Worm (Caenorhabditis elegans) whole organism, L4/young adult: Measurements from ENCODE around the gene gtr-1.

Experiments used
- W03F9.2 ChIP-seq: fragments of 150-350 bp; optimal IDR thresholded peaks from 2 replicates; lab custom pipeline; 2014; ENCODE audit warnings: missing biosample characterization, missing genetic modification characterization
- dao-5 ChIP-seq: sonication (generic microtip); optimal IDR thresholded peaks from 2 replicates; lab custom pipeline; 2016; ENCODE audit warnings: missing genotype, missing genetic modification characterization, moderate library complexity, missing compliant biosample characterization
- him-1 ChIP-seq: sonication (generic microtip); optimal IDR thresholded peaks from 2 replicates; lab custom pipeline; 2016; ENCODE audit warnings: missing genotype, missing genetic modification reagents, missing genetic modification characterization, missing compliant biosample characterization

gtr-1 gene

ce11 chrX:789848-790247, 12.7 kb upstream of the gtr-1 start:
- TF ChIP-seq him-1 (tag; lab: Kevin White, UChicago) (no peak), dao-5 (tag; lab: Kevin White, UChicago) (no peak), W03F9.2 (no peak)

- TF ChIP-seq him-1 (tag; lab: Kevin White, UChicago) (no peak), dao-5 (tag; lab: Kevin White, UChicago) (no peak), W03F9.2 (no peak)
Measured at ce11 chrX:790593-790992, 12.0 kb upstream of the gtr-1 start.

ce11 chrX:806515-806914, 3.9 kb downstream of the gtr-1 start:
- TF ChIP-seq W03F9.2 (peak; percentile 98), dao-5 (tag; lab: Kevin White, UChicago) (peak; percentile 67), him-1 (tag; lab: Kevin White, UChicago) (peak; percentile 99)

DNA sequence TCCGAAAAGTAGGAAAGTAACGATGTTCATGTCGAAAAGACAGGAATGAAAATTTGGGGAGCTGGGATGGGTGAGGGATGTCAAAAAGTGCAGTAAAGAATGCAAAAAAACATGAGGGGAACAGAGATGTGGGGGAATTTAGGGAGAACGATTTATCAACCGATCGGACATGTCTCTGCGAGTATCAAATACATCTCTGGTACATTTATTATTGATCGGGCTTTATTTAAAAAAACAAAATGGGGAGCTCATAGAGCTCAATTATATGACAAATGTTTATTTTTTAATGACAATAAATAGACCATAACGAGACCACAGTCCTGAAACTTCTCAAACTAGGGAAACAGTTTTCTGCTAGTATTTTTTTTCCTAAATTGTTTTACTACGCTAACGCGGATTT, 8.1 kb downstream of the gtr-1 start, which contains the start of gene F25E2.2:
TSS of gene F25E2.2 (minus strand) at position 101 of the 400 bp plus-strand sequence.
- TF ChIP-seq dao-5 (tag; lab: Kevin White, UChicago) (no peak), him-1 (tag; lab: Kevin White, UChicago) (no peak), W03F9.2 (no peak)

ce11 chrX:812264-812663, 9.7 kb downstream of the gtr-1 start:
- TF ChIP-seq him-1 (tag; lab: Kevin White, UChicago), result no peak
- TF ChIP-seq W03F9.2, result no peak
- TF ChIP-seq dao-5 (tag; lab: Kevin White, UChicago), result no peak

- TF ChIP-seq him-1 (tag; lab: Kevin White, UChicago), result no peak
- TF ChIP-seq dao-5 (tag; lab: Kevin White, UChicago), result no peak
- no peak for TF ChIP-seq W03F9.2
Measured at ce11 chrX:813063-813462, 10.5 kb downstream of the gtr-1 start, which contains the start of gene F25E2.3. Gene F25E2.3, minus strand, starts transcription at chrX:813163.

- TF ChIP-seq dao-5 (tag; lab: Kevin White, UChicago), result no peak
- TF ChIP-seq him-1 (tag; lab: Kevin White, UChicago), result no peak
- no peak for TF ChIP-seq W03F9.2
Measured at ce11 chrX:815929-816328, 13.4 kb downstream of the gtr-1 start, which contains the start of gene ifd-2. Gene ifd-2, minus strand, starts transcription at chrX:815929.

- TF ChIP-seq dao-5 (tag; lab: Kevin White, UChicago) (no peak), W03F9.2 (no peak), him-1 (tag; lab: Kevin White, UChicago) (no peak)
Measured at ce11 chrX:817984-818383, 15.4 kb downstream of the gtr-1 start.

DNA sequence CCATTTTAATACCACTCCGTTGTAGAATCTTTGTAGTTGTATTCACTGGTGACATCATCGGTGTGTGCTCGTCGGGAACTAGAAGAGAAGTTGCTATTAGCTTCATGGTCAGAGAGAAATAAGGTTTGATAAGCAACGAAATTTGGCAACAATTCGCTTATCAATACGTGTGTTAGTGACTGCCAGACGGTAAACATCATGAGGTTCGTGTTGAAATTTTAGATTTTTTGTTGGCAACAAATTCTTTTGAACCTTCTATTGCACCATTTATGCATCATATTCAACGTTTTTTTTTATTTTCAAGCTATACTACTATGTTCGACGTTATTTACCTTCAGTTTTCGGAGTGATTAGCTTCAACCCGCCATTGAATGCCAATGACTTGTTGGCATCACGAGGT, 21.2 kb downstream of the gtr-1 start:
- TF ChIP-seq dao-5 (tag; lab: Kevin White, UChicago) (no peak), W03F9.2 (no peak), him-1 (tag; lab: Kevin White, UChicago) (no peak)

DNA sequence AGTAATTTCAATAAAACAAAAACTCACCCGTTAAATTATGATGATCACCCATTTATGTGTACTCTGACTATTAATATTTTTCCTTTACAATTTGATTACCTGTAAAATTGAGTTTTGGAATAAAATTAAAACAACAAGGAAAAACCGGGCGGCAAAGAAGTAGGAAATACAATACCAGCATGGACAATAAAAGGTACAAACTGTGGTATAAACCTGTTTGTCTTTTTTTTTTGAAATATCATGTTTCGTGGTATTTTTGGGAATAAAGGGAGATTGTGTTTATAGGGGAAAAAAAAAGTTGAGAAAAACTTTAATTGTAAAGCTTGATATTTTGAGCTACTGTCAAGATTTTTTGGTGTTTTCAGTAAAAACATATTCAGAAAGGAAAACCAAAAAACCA, 22.8 kb downstream of the gtr-1 start, which contains the start of gene daf-3:
TSS of gene daf-3 (minus strand) at position 101 of the 400 bp plus-strand sequence.
- TF ChIP-seq him-1 (tag; lab: Kevin White, UChicago) (no peak), dao-5 (tag; lab: Kevin White, UChicago) (no peak), W03F9.2 (no peak)

DNA sequence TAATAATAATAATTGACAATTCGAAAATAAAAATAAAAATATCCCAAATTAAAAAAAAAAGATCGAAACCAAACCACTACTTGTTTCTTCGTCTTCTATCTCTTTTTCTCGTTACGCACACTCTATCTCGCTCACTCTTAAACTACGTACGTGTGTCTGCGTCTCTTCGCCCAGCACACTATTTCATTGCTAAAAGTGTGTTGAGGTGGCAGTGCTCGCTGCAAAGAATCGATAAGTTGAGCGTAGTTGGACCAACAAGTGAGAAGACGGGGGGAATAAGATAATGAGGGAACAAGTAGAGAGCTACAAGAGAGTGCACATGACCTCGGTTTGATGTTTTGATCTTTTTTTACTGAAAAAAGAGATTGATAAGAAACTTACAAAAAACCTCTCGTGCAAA, 23.3 kb downstream of the gtr-1 start:
- no peak for TF ChIP-seq him-1 (tag; lab: Kevin White, UChicago)
- no peak for TF ChIP-seq dao-5 (tag; lab: Kevin White, UChicago)
- TF ChIP-seq W03F9.2, result no peak

ce11 chrX:827502-827901, 24.9 kb downstream of the gtr-1 start:
- TF ChIP-seq him-1 (tag; lab: Kevin White, UChicago), result peak; percentile 48
- no peak for TF ChIP-seq W03F9.2
- no peak for TF ChIP-seq dao-5 (tag; lab: Kevin White, UChicago)

DNA sequence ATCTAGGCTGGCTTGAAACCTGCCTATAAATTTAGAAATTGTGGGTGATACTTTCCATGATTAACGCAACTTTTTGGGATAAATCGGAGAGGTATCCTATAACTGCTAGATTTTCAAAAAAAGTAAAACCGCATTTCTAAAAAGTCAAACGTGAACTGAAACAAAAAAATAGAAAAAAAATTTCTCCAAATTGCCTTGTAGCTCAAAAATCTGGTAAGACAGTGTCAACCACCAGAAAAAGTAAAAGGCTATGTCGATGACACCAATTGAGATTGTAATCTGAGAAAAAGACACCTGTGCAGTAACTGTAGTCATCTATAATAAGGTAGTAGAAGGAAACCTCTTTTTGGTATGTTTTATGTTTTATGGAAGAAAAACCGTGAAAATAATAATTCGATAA, 26.0 kb downstream of the gtr-1 start, which contains the start of gene wdr-54:
TSS of gene wdr-54 (plus strand) at position 301 of the 400 bp plus-strand sequence.
- no peak for TF ChIP-seq dao-5 (tag; lab: Kevin White, UChicago)
- TF ChIP-seq W03F9.2, result no peak
- TF ChIP-seq him-1 (tag; lab: Kevin White, UChicago), result no peak

DNA sequence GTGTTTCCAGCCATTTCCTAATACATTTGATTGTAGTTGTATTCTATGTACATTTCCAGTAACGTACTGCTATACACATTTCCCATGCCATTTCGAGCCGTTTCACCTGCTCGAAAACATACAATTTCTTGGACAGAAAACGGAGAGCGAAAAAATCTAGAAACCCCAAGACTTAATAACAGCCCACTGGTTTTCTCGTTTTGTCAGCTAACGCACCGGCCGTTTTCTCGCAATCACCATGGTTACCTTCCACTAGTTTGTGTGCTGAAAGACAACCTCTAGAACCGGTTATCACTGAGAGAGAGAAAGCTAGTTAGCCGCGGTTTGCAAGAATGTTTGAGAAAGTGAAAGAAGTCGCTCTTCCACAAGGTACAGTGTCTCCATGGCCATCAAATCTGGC, 27.6 kb downstream of the gtr-1 start:
- TF ChIP-seq dao-5 (tag; lab: Kevin White, UChicago), result no peak
- no peak for TF ChIP-seq W03F9.2
- no peak for TF ChIP-seq him-1 (tag; lab: Kevin White, UChicago)

DNA sequence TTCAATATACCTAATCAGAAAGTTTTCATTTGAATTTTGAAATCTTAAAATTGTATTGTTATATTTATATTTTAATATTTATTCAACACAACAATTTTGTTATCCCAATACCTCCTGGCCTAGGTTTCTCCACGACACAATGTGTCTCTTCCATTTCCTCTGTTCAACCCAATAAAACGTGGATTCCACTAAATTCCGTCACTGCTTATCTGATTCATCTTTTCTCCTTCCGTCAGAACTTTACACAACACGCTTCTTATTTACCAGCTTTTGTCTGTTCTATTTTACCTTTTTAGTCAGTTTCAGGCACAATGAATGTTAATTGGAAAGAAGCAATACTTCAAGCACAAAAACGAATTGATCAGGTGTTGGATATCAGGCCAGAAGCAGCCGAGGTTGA, 31.9 kb downstream of the gtr-1 start, which contains the start of gene F39H12.1:
TSS of gene F39H12.1 (plus strand) at position 301 of the 400 bp plus-strand sequence.
- TF ChIP-seq W03F9.2 (no peak), him-1 (tag; lab: Kevin White, UChicago) (no peak), dao-5 (tag; lab: Kevin White, UChicago) (no peak)
